Fruit fly (Drosophila melanogaster) whole organism, embryonic: ENCODE data around the gene Rnmt.

Experiments used
- Ada2b ChIP-seq: fragments of 200-800 bp; sonication (Bioruptor generic); IDR thresholded peaks from 2 replicates; pipeline ENCODE4 v1.3.6; 2022; ENCODE audit warnings: missing biosample characterization, missing genetic modification characterization
- CG10565 ChIP-seq: fragments of 200-800 bp; sonication (Bioruptor generic); optimal IDR thresholded peaks from 3 replicates; lab custom pipeline; 2016; ENCODE audit warnings: missing biosample characterization, mild to moderate bottlenecking, missing genetic modification characterization
- CG10979 ChIP-seq: fragments of 200-800 bp; sonication (Bioruptor generic); optimal IDR thresholded peaks from 2 replicates; lab custom pipeline; 2018; ENCODE audit warnings: missing biosample characterization, mild to moderate bottlenecking, missing genetic modification characterization, moderate library complexity
- CG11504 ChIP-seq: fragments of 200-800 bp; sonication (Bioruptor generic); optimal IDR thresholded peaks from 3 replicates; lab custom pipeline; 2019; ENCODE audit warnings: missing biosample characterization, mild to moderate bottlenecking, missing genetic modification characterization, moderate library complexity
- CG12744 ChIP-seq: fragments of 200-800 bp; sonication (Bioruptor generic); optimal IDR thresholded peaks from 2 replicates; lab custom pipeline; 2016; ENCODE audit warnings: missing biosample characterization, missing genetic modification characterization
- CG30020 ChIP-seq: fragments of 200-800 bp; optimal IDR thresholded peaks from 2 replicates; lab custom pipeline; 2019; ENCODE audit warnings: missing biosample characterization, mild to moderate bottlenecking, missing genetic modification characterization, moderate library complexity
- CG31365 ChIP-seq: fragments of 200-800 bp; sonication (Bioruptor generic); optimal IDR thresholded peaks from 2 replicates; lab custom pipeline; 2018; ENCODE audit warnings: missing biosample characterization, mild to moderate bottlenecking, missing genetic modification characterization
- CG32767 ChIP-seq: fragments of 200-800 bp; sonication (Bioruptor generic); IDR thresholded peaks from 2 replicates; pipeline ENCODE4 v1.3.6; 2022; ENCODE audit warnings: missing biosample characterization, missing genetic modification characterization
- CG33213 ChIP-seq: fragments of 200-800 bp; sonication (Bioruptor generic); optimal IDR thresholded peaks from 3 replicates; lab custom pipeline; 2016; ENCODE audit warnings: missing biosample characterization, missing genetic modification characterization
- CG6683 ChIP-seq: fragments of 200-800 bp; sonication (Bioruptor generic); optimal IDR thresholded peaks from 2 replicates; lab custom pipeline; 2017; ENCODE audit warnings: missing biosample characterization, mild to moderate bottlenecking, missing genetic modification characterization, missing genetic modification reagents
- CG8290 ChIP-seq, 3 experiments: fragments of 200-800 bp; sonication (Bioruptor generic); optimal IDR thresholded peaks; 2 replicates each; lab custom pipeline; 2016 to 2019; ENCODE audit warnings: missing biosample characterization in 3 of 3, missing genetic modification characterization in 3 of 3, mild to moderate bottlenecking in 2 of 3, moderate library complexity in 1 of 3
- D ChIP-seq, 2 experiments: fragments of 200-800 bp in 1 of 2; fragments of >200 bp in 1 of 2; sonication (Bioruptor generic) in 1 of 2; optimal IDR thresholded peaks; 2 replicates in 1 of 2; 3 replicates in 1 of 2; lab custom pipeline; 2017; ENCODE audit warnings: mild to moderate bottlenecking in 1 of 2, missing biosample characterization in 1 of 2, missing genetic modification characterization in 1 of 2, missing genetic modification reagents in 1 of 2
- Dbx ChIP-seq: fragments of 200-800 bp; sonication (Bioruptor generic); IDR thresholded peaks from 3 replicates; pipeline ENCODE4 v1.3.6; 2022; ENCODE audit warnings: missing biosample characterization, missing genetic modification characterization
- Deaf1 ChIP-seq: fragments of 200-800 bp; optimal IDR thresholded peaks from 3 replicates; lab custom pipeline; 2019; ENCODE audit warnings: missing biosample characterization, mild to moderate bottlenecking, missing genetic modification characterization, moderate library complexity
- Dll ChIP-seq: fragments of 200-800 bp; sonication (Bioruptor generic); IDR thresholded peaks from 4 replicates; pipeline ENCODE4 v1.3.6; 2022; ENCODE audit warnings: missing biosample characterization, missing genetic modification characterization; ENCODE audit not compliant: partially characterized antibody
- Drgx ChIP-seq: fragments of 200-800 bp; sonication (Bioruptor generic); IDR thresholded peaks from 2 replicates; pipeline ENCODE4 v1.3.6; 2022; ENCODE audit warnings: missing biosample characterization, missing genetic modification characterization
- Fer1 ChIP-seq: fragments of 200-800 bp; sonication (Bioruptor generic); optimal IDR thresholded peaks from 2 replicates; lab custom pipeline; 2017; ENCODE audit warnings: missing biosample characterization, mild to moderate bottlenecking, missing genetic modification characterization
- Fer3 ChIP-seq: fragments of 200-800 bp; sonication (Bioruptor generic); optimal IDR thresholded peaks from 2 replicates; lab custom pipeline; 2018; ENCODE audit warnings: missing biosample characterization, mild to moderate bottlenecking, missing genetic modification characterization, moderate library complexity
- Nf-YB ChIP-seq: fragments of 200-800 bp; sonication (Bioruptor generic); optimal IDR thresholded peaks from 3 replicates; lab custom pipeline; 2019; ENCODE audit warnings: missing biosample characterization, mild to moderate bottlenecking, missing genetic modification characterization, moderate library complexity
- Rfx ChIP-seq: fragments of 200-800 bp; sonication (Bioruptor generic); IDR thresholded peaks from 2 replicates; pipeline ENCODE4 v1.3.6; 2022; ENCODE audit warnings: missing biosample characterization, missing genetic modification characterization
- ap ChIP-seq: fragments of 200-800 bp; sonication (Bioruptor generic); IDR thresholded peaks from 2 replicates; pipeline ENCODE4 v1.3.6; 2022; ENCODE audit warnings: missing biosample characterization, missing genetic modification characterization
- ara ChIP-seq: fragments of 200-800 bp; sonication (Bioruptor generic); IDR thresholded peaks from 2 replicates; pipeline ENCODE4 v1.3.6; 2022; ENCODE audit warnings: missing biosample characterization, missing genetic modification characterization
- ash1 ChIP-seq: fragments of 200-800 bp; sonication (Bioruptor generic); optimal IDR thresholded peaks from 2 replicates; lab custom pipeline; 2018; ENCODE audit warnings: missing biosample characterization, mild to moderate bottlenecking, missing genetic modification characterization
- bbx ChIP-seq: fragments of 200-800 bp; sonication (Bioruptor generic); IDR thresholded peaks from 2 replicates; pipeline ENCODE4 v1.3.6; 2022; ENCODE audit warnings: missing biosample characterization, missing genetic modification characterization; ENCODE audit not compliant: partially characterized antibody
- bcd ChIP-seq: fragments of 200-800 bp; sonication (Bioruptor generic); optimal IDR thresholded peaks from 2 replicates; lab custom pipeline; 2017; ENCODE audit warnings: missing biosample characterization, mild to moderate bottlenecking, missing genetic modification characterization
- da ChIP-seq: fragments of 200-800 bp; sonication (Bioruptor generic); optimal IDR thresholded peaks from 2 replicates; lab custom pipeline; 2016; ENCODE audit warnings: missing biosample characterization, missing genetic modification characterization
- danr ChIP-seq: fragments of 200-800 bp; sonication (Bioruptor generic); IDR thresholded peaks from 2 replicates; pipeline ENCODE4 v1.3.6; 2022; ENCODE audit warnings: missing biosample characterization, missing genetic modification characterization
- disco-r ChIP-seq: fragments of 200-800 bp; sonication (Bioruptor generic); optimal IDR thresholded peaks from 2 replicates; lab custom pipeline; 2016; ENCODE audit warnings: missing biosample characterization, missing genetic modification characterization
- dpn ChIP-seq, 2 experiments: fragments of 200-800 bp; sonication (Bioruptor generic); optimal IDR thresholded peaks; 3 replicates each; lab custom pipeline; 2016; ENCODE audit warnings: missing biosample characterization in 2 of 2, missing genetic modification characterization in 2 of 2
- exex ChIP-seq: fragments of 200-800 bp; sonication (Bioruptor generic); optimal IDR thresholded peaks from 4 replicates; lab custom pipeline; 2018; ENCODE audit warnings: missing biosample characterization, mild to moderate bottlenecking, missing genetic modification characterization, moderate library complexity
- grau ChIP-seq: fragments of 200-800 bp; optimal IDR thresholded peaks from 3 replicates; lab custom pipeline; 2019; ENCODE audit warnings: missing biosample characterization, mild to moderate bottlenecking, missing genetic modification characterization, moderate library complexity
- grn ChIP-seq: fragments of 200-800 bp; sonication (Bioruptor generic); optimal IDR thresholded peaks from 3 replicates; lab custom pipeline; 2017; ENCODE audit warnings: missing biosample characterization, missing genetic modification characterization
- kah ChIP-seq: fragments of 200-800 bp; sonication (Bioruptor generic); optimal IDR thresholded peaks from 2 replicates; lab custom pipeline; 2018; ENCODE audit warnings: missing biosample characterization, mild to moderate bottlenecking, missing genetic modification characterization
- kay ChIP-seq: fragments of 200-800 bp; sonication (Bioruptor generic); optimal IDR thresholded peaks from 2 replicates; lab custom pipeline; 2016; ENCODE audit warnings: missing biosample characterization, missing genetic modification characterization
- knrl ChIP-seq: fragments of 200-800 bp; sonication (Bioruptor generic); IDR thresholded peaks from 3 replicates; pipeline ENCODE4 v1.3.6; 2022; ENCODE audit warnings: missing biosample characterization, missing genetic modification characterization; ENCODE audit not compliant: partially characterized antibody
- luna ChIP-seq: fragments of 200-800 bp; sonication (Bioruptor generic); optimal IDR thresholded peaks from 2 replicates; lab custom pipeline; 2016; ENCODE audit warnings: missing biosample characterization, missing genetic modification characterization
- nmo ChIP-seq: fragments of 200-800 bp; sonication (Bioruptor generic); optimal IDR thresholded peaks from 2 replicates; lab custom pipeline; 2018; ENCODE audit warnings: missing biosample characterization, mild to moderate bottlenecking, missing genetic modification characterization, moderate library complexity
- nom ChIP-seq: fragments of 200-800 bp; sonication (Bioruptor generic); optimal IDR thresholded peaks from 2 replicates; lab custom pipeline; 2017; ENCODE audit warnings: missing biosample characterization, missing genetic modification characterization, mild to moderate bottlenecking, moderate library complexity, missing genetic modification reagents
- odd ChIP-seq: fragments of 200-800 bp; sonication (Bioruptor generic); optimal IDR thresholded peaks from 2 replicates; lab custom pipeline; 2017; ENCODE audit warnings: missing biosample characterization, mild to moderate bottlenecking, missing genetic modification characterization
- p53 ChIP-seq: fragments of 200-800 bp; sonication (Bioruptor generic); optimal IDR thresholded peaks from 2 replicates; lab custom pipeline; 2016; ENCODE audit warnings: missing biosample characterization, missing genetic modification characterization
- pan ChIP-seq, 4 experiments: fragments of >200 bp in 3 of 4; fragments of 200-800 bp in 1 of 4; sonication (Bioruptor generic) in 1 of 4; optimal IDR thresholded peaks in 3 of 4; IDR thresholded peaks in 1 of 4; 2 replicates each; pipeline versions ENCODE4 v1.3.6 to Lab custom; 2017 to 2022; ENCODE audit warnings: missing biosample characterization in 2 of 4, missing genetic modification characterization in 2 of 4, mixed read lengths in 1 of 4
- pnt ChIP-seq: fragments of 200-800 bp; sonication (Bioruptor generic); optimal IDR thresholded peaks from 3 replicates; lab custom pipeline; 2016; ENCODE audit warnings: missing biosample characterization, missing genetic modification characterization
- sna ChIP-seq: fragments of 200-800 bp; sonication (Bioruptor generic); IDR thresholded peaks from 2 replicates; pipeline ENCODE4 v1.3.6; 2022; ENCODE audit warnings: missing biosample characterization, missing genetic modification characterization; ENCODE audit not compliant: partially characterized antibody
- twi ChIP-seq: fragments of 200-800 bp; optimal IDR thresholded peaks from 2 replicates; lab custom pipeline; 2019; ENCODE audit warnings: missing biosample characterization, mild to moderate bottlenecking, missing genetic modification characterization, moderate library complexity

Gene Rnmt

dm6 chr2L:15056359-15057220 lies 46.9 kb downstream of the Rnmt start (continued):
- TF ChIP-seq ap (GFP tag; lab: Robert Waterston, UW) (peak; percentile 69), exex (tag; lab: Kevin White, UChicago) (peak; percentile 19), disco-r (GFP tag; lab: Kevin White, UChicago) (no peak), nom (GFP tag; lab: Kevin White, UChicago) (peak; percentile 75), CG32767 (no peak), odd (GFP tag; lab: Kevin White, UChicago) (peak; percentile 67), ara (peak; percentile 67), Fer3 (tag; lab: Kevin White, UChicago) (peak; percentile 58), da (GFP tag; lab: Kevin White, UChicago) (no peak), nmo (GFP tag; lab: Kevin White, UChicago) (peak; percentile 91), pnt (GFP tag; lab: Kevin White, UChicago) (no peak), CG11504 (tag; lab: Kevin White, UChicago) (peak; percentile 85), CG10979 (peak; percentile 89), Drgx (GFP tag; lab: Robert Waterston, UW) (peak; percentile 82), Dll (no peak), CG10565 (no peak), pan (optimal IDR thresholded peaks at IDR 0.05; lab: Kevin White, UChicago) (no peak), pan (GFP tag; optimal IDR thresholded peaks at IDR 0.05 in 1 of 2, IDR thresholded peaks at IDR 0.05 in 1 of 2) (peak in 1 of 2 experiments; percentile 78), Ada2b (peak; percentile 67; the same call in 1 of the 2 replicates)
- TF ChIP-seq, all 482 proteins: peak for 305

dm6 chr2L:15057225-15058117 lies 47.7 kb downstream of the Rnmt start, which contains the start of gene ck:
TSS of gene ck (minus strand) at chr2L:15057862.
- TF ChIP-seq grn (GFP tag; lab: Kevin White, UChicago) (peak; percentile 77), knrl (GFP tag; lab: Robert Waterston, UW) (peak; percentile 60), D (optimal IDR thresholded peaks at IDR 0.05; lab: Kevin White, UChicago) (peak; percentile 43), D (GFP tag; optimal IDR thresholded peaks at IDR 0.05; lab: Kevin White, UChicago) (no peak), ash1 (GFP tag; lab: Kevin White, UChicago) (no peak), danr (GFP tag; lab: Robert Waterston, UW) (no peak), luna (GFP tag; lab: Kevin White, UChicago) (no peak), Nf-YB (GFP tag; lab: Kevin White, UChicago) (no peak), grau (tag; lab: Kevin White, UChicago) (peak; percentile 24), kay (GFP tag; lab: Kevin White, UChicago) (no peak), twi (tag; lab: Kevin White, UChicago) (no peak), dpn (GFP tag; optimal IDR thresholded peaks at IDR 0.05; lab: Kevin White, UChicago) (no peak), kah (GFP tag; lab: Kevin White, UChicago) (peak; percentile 70), Fer1 (GFP tag; lab: Kevin White, UChicago) (peak; percentile 0), Dll (peak; percentile 73; the same call in 2 of the 4 replicates), CG33213 (GFP tag; lab: Kevin White, UChicago) (peak; percentile 35), bcd (GFP tag; lab: Kevin White, UChicago) (peak; percentile 24), p53 (peak; percentile 21), Deaf1 (no peak), CG8290 (GFP tag; optimal IDR thresholded peaks at IDR 0.05; lab: Kevin White, UChicago) (peak; percentile 67), CG8290 (tag; optimal IDR thresholded peaks at IDR 0.05; lab: Kevin White, UChicago) (peak; percentile 20 to 77), CG31365 (tag; lab: Kevin White, UChicago) (peak; percentile 77), Dbx (GFP tag; lab: Robert Waterston, UW) (no peak), CG6683 (GFP tag; lab: Kevin White, UChicago) (no peak), bbx (GFP tag; lab: Robert Waterston, UW) (peak; percentile 88), CG30020 (tag; lab: Kevin White, UChicago) (peak; percentile 22), CG12744 (GFP tag; lab: Kevin White, UChicago) (no peak), sna (GFP tag; lab: Robert Waterston, UW) (peak; percentile 65), Rfx (0 out of 2 replicates have a peak, but pooled peaks have one; percentile 7)
